Fruit fly (Drosophila melanogaster) whole organism, embryonic: ENCODE results near the gene CG3690.
A peak's percentile ranks its signal among the peaks of the same experiment; 100 is the strongest.

ENCODE experiments used
- Antp ChIP-seq: fragments of 200-800 bp; sonication (Bioruptor generic); optimal IDR thresholded peaks from 3 replicates; lab custom pipeline; 2016; ENCODE audit warnings: missing biosample characterization, missing genetic modification characterization
- Asciz ChIP-seq: fragments of 200-800 bp; sonication (Bioruptor generic); optimal IDR thresholded peaks from 2 replicates; lab custom pipeline; 2017; ENCODE audit warnings: missing biosample characterization, mild to moderate bottlenecking, missing genetic modification characterization, missing genetic modification reagents
- Atf6 ChIP-seq: fragments of 200-800 bp; sonication (Bioruptor generic); IDR thresholded peaks from 2 replicates; pipeline ENCODE4 v1.3.6; 2022; ENCODE audit warnings: missing biosample characterization, missing genetic modification characterization
- CG1024 ChIP-seq: fragments of 200-800 bp; sonication (Bioruptor generic); IDR thresholded peaks from 2 replicates; pipeline ENCODE4 v1.3.6; 2022; ENCODE audit warnings: missing biosample characterization, missing genetic modification characterization
- CG12391 ChIP-seq: fragments of 200-800 bp; sonication (Bioruptor generic); optimal IDR thresholded peaks from 3 replicates; lab custom pipeline; 2018; ENCODE audit warnings: missing biosample characterization, mild to moderate bottlenecking, missing genetic modification characterization, moderate library complexity
- CG12769 ChIP-seq: fragments of 200-800 bp; sonication (Bioruptor generic); optimal IDR thresholded peaks from 2 replicates; lab custom pipeline; 2019; ENCODE audit warnings: missing biosample characterization, mild to moderate bottlenecking, missing genetic modification characterization, moderate library complexity
- CG14441 ChIP-seq: fragments of 200-800 bp; sonication (Bioruptor generic); IDR thresholded peaks from 2 replicates; pipeline ENCODE4 v1.3.6; 2022; ENCODE audit warnings: missing biosample characterization, missing genetic modification characterization
- CG1603 ChIP-seq: fragments of 200-800 bp; sonication (Bioruptor generic); optimal IDR thresholded peaks from 2 replicates; lab custom pipeline; 2019; ENCODE audit warnings: missing biosample characterization, mild to moderate bottlenecking, missing genetic modification characterization, moderate library complexity
- CG17361 ChIP-seq: fragments of 200-800 bp; sonication (Bioruptor generic); IDR thresholded peaks from 3 replicates; pipeline ENCODE4 v1.3.6; 2022; ENCODE audit warnings: missing biosample characterization, missing genetic modification characterization
- CG17912 ChIP-seq: fragments of 200-800 bp; sonication (Bioruptor generic); optimal IDR thresholded peaks from 2 replicates; lab custom pipeline; 2018; ENCODE audit warnings: missing biosample characterization, mild to moderate bottlenecking, missing genetic modification characterization
- CG32767 ChIP-seq: fragments of 200-800 bp; sonication (Bioruptor generic); IDR thresholded peaks from 2 replicates; pipeline ENCODE4 v1.3.6; 2022; ENCODE audit warnings: missing biosample characterization, missing genetic modification characterization
- CG3995 ChIP-seq: fragments of 200-800 bp; sonication (Bioruptor generic); optimal IDR thresholded peaks from 3 replicates; lab custom pipeline; 2016; ENCODE audit warnings: missing biosample characterization, missing genetic modification characterization
- CG4854 ChIP-seq: fragments of 200-800 bp; sonication (Bioruptor generic); optimal IDR thresholded peaks from 2 replicates; lab custom pipeline; 2016; ENCODE audit warnings: missing biosample characterization, missing genetic modification characterization, inconsistent platforms
- CG7963 ChIP-seq: fragments of 200-800 bp; sonication (Bioruptor generic); IDR thresholded peaks from 3 replicates; pipeline ENCODE4 v1.3.6; 2022; ENCODE audit warnings: missing biosample characterization, missing genetic modification characterization; ENCODE audit not compliant: partially characterized antibody
- CG9727 ChIP-seq: fragments of 200-800 bp; sonication (Bioruptor generic); optimal IDR thresholded peaks from 3 replicates; lab custom pipeline; 2017; ENCODE audit warnings: missing biosample characterization, mild to moderate bottlenecking, missing genetic modification characterization
- Camta ChIP-seq: fragments of 200-800 bp; sonication (Bioruptor generic); optimal IDR thresholded peaks from 2 replicates; lab custom pipeline; 2016; ENCODE audit warnings: missing biosample characterization, missing genetic modification characterization
- Dfd ChIP-seq, 2 experiments: fragments of >200 bp; optimal IDR thresholded peaks; 2 replicates each; lab custom pipeline; 2017; ENCODE audit warnings: missing biosample characterization in 2 of 2, missing genetic modification characterization in 2 of 2
- Dll ChIP-seq: fragments of 200-800 bp; sonication (Bioruptor generic); IDR thresholded peaks from 4 replicates; pipeline ENCODE4 v1.3.6; 2022; ENCODE audit warnings: missing biosample characterization, missing genetic modification characterization; ENCODE audit not compliant: partially characterized antibody
- Ets65A ChIP-seq: fragments of 200-800 bp; sonication (Bioruptor generic); peaks from one replicate; lab custom pipeline; 2016; ENCODE audit warnings: missing biosample characterization, missing genetic modification characterization
- Ets97D ChIP-seq: fragments of 200-800 bp; sonication (Bioruptor generic); optimal IDR thresholded peaks from 3 replicates; lab custom pipeline; 2016; ENCODE audit warnings: missing biosample characterization, missing genetic modification characterization
- H15 ChIP-seq: fragments of 200-800 bp; sonication (Bioruptor generic); IDR thresholded peaks from 3 replicates; pipeline ENCODE4 v1.3.6; 2022; ENCODE audit warnings: missing biosample characterization, missing genetic modification characterization
- Hr3 ChIP-seq: fragments of 200-800 bp; sonication (Bioruptor generic); optimal IDR thresholded peaks from 3 replicates; lab custom pipeline; 2016; ENCODE audit warnings: missing biosample characterization, missing genetic modification characterization
- Hsf ChIP-seq: fragments of 200-800 bp; sonication (Bioruptor generic); optimal IDR thresholded peaks from 3 replicates; lab custom pipeline; 2016; ENCODE audit warnings: missing biosample characterization, missing genetic modification characterization
- NFAT ChIP-seq: fragments of 200-800 bp; sonication (Bioruptor generic); IDR thresholded peaks from 2 replicates; pipeline ENCODE4 v1.3.6; 2022; ENCODE audit warnings: missing biosample characterization, missing genetic modification characterization
- Ptx1 ChIP-seq: fragments of 200-800 bp; sonication (Bioruptor generic); IDR thresholded peaks from 2 replicates; pipeline ENCODE4 v1.3.6; 2022; ENCODE audit warnings: missing biosample characterization, missing genetic modification characterization
- Six4 ChIP-seq: fragments of 200-800 bp; sonication (Bioruptor generic); optimal IDR thresholded peaks from 2 replicates; lab custom pipeline; 2016; ENCODE audit warnings: missing biosample characterization, missing genetic modification characterization
- TFAM ChIP-seq: fragments of 200-800 bp; sonication (Bioruptor generic); optimal IDR thresholded peaks from 2 replicates; lab custom pipeline; 2017; ENCODE audit warnings: missing biosample characterization, missing genetic modification characterization, inconsistent platforms
- Trl ChIP-seq, 3 experiments: fragments of >200 bp in 2 of 3; fragments of 200-800 bp in 1 of 3; sonication (Bioruptor generic) in 1 of 3; optimal IDR thresholded peaks; 2 replicates in 1 of 3; 3 replicates in 2 of 3; lab custom pipeline; 2016 to 2017; ENCODE audit warnings: missing biosample characterization in 1 of 3, missing genetic modification characterization in 1 of 3
- bowl ChIP-seq: fragments of 200-800 bp; sonication (Bioruptor generic); IDR thresholded peaks from 2 replicates; pipeline ENCODE4 v1.3.6; 2022; ENCODE audit warnings: missing biosample characterization, missing genetic modification characterization
- dan ChIP-seq: fragments of 200-800 bp; sonication (Bioruptor generic); IDR thresholded peaks from 2 replicates; pipeline ENCODE4 v1.3.6; 2022; ENCODE audit warnings: missing biosample characterization, missing genetic modification characterization
- dati ChIP-seq: fragments of 200-800 bp; sonication (Bioruptor generic); IDR thresholded peaks from 2 replicates; pipeline ENCODE4 v1.3.6; 2022; ENCODE audit warnings: missing biosample characterization, missing genetic modification characterization
- dysf ChIP-seq: fragments of 200-800 bp; sonication (Bioruptor generic); IDR thresholded peaks from 3 replicates; pipeline ENCODE4 v1.3.6; 2022; ENCODE audit warnings: missing biosample characterization, missing genetic modification characterization
- esg ChIP-seq: fragments of 200-800 bp; sonication (Bioruptor generic); conservative IDR thresholded peaks from 2 replicates; pipeline ENCODE4 v1.3.6; 2022; ENCODE audit warnings: missing biosample characterization, missing genetic modification characterization
- exex ChIP-seq: fragments of 200-800 bp; sonication (Bioruptor generic); optimal IDR thresholded peaks from 4 replicates; lab custom pipeline; 2018; ENCODE audit warnings: missing biosample characterization, mild to moderate bottlenecking, missing genetic modification characterization, moderate library complexity
- eyg ChIP-seq: fragments of 200-800 bp; sonication (Bioruptor generic); optimal IDR thresholded peaks from 3 replicates; lab custom pipeline; 2016; ENCODE audit warnings: missing biosample characterization, missing genetic modification characterization
- fd64A ChIP-seq: fragments of 200-800 bp; sonication (Bioruptor generic); optimal IDR thresholded peaks from 3 replicates; lab custom pipeline; 2018; ENCODE audit warnings: missing biosample characterization, mild to moderate bottlenecking, missing genetic modification characterization
- fru ChIP-seq: fragments of >200 bp; optimal IDR thresholded peaks from 2 replicates; lab custom pipeline; 2017
- inv ChIP-seq: fragments of 200-800 bp; sonication (Bioruptor generic); IDR thresholded peaks from 2 replicates; pipeline ENCODE4 v1.3.6; 2022; ENCODE audit warnings: missing biosample characterization, missing genetic modification characterization; ENCODE audit not compliant: partially characterized antibody
- kay ChIP-seq: fragments of 200-800 bp; sonication (Bioruptor generic); optimal IDR thresholded peaks from 2 replicates; lab custom pipeline; 2016; ENCODE audit warnings: missing biosample characterization, missing genetic modification characterization
- lilli ChIP-seq: fragments of 200-800 bp; sonication (Bioruptor generic); optimal IDR thresholded peaks from 3 replicates; lab custom pipeline; 2016; ENCODE audit warnings: missing biosample characterization, missing genetic modification characterization
- pho ChIP-seq: fragments of 200-800 bp; sonication (Bioruptor generic); optimal IDR thresholded peaks from 2 replicates; lab custom pipeline; 2016; ENCODE audit warnings: missing biosample characterization, missing genetic modification characterization
- salm ChIP-seq: fragments of 200-800 bp; sonication (Bioruptor generic); optimal IDR thresholded peaks from 2 replicates; lab custom pipeline; 2018; ENCODE audit warnings: missing biosample characterization, mild to moderate bottlenecking, missing genetic modification characterization
- sc ChIP-seq, 3 experiments: fragments of >200 bp in 2 of 3; fragments of 200-800 bp in 1 of 3; sonication (Bioruptor generic) in 1 of 3; optimal IDR thresholded peaks; 2 replicates in 2 of 3; 3 replicates in 1 of 3; lab custom pipeline; 2017; ENCODE audit warnings: mild to moderate bottlenecking in 1 of 3, missing biosample characterization in 1 of 3, missing genetic modification characterization in 1 of 3, missing genetic modification reagents in 1 of 3
- shn ChIP-seq: fragments of 200-800 bp; sonication (Bioruptor generic); optimal IDR thresholded peaks from 3 replicates; lab custom pipeline; 2016; ENCODE audit warnings: missing biosample characterization, missing genetic modification characterization
- sna ChIP-seq: fragments of 200-800 bp; sonication (Bioruptor generic); IDR thresholded peaks from 2 replicates; pipeline ENCODE4 v1.3.6; 2022; ENCODE audit warnings: missing biosample characterization, missing genetic modification characterization; ENCODE audit not compliant: partially characterized antibody
- so ChIP-seq: fragments of 200-800 bp; sonication (Bioruptor generic); IDR thresholded peaks from 3 replicates; pipeline ENCODE4 v1.3.6; 2022; ENCODE audit warnings: missing biosample characterization, missing genetic modification characterization
- tll ChIP-seq, 2 experiments: fragments of 200-800 bp in 1 of 2; fragments of >200 bp in 1 of 2; sonication (Bioruptor generic) in 1 of 2; optimal IDR thresholded peaks; 2 replicates each; lab custom pipeline; 2017 to 2019; ENCODE audit warnings: missing biosample characterization in 2 of 2, missing genetic modification characterization in 2 of 2, mild to moderate bottlenecking in 1 of 2, moderate library complexity in 1 of 2
- trh ChIP-seq: fragments of 200-800 bp; sonication (Bioruptor generic); optimal IDR thresholded peaks from 2 replicates; lab custom pipeline; 2016; ENCODE audit warnings: missing biosample characterization, missing genetic modification characterization
- zfh1 ChIP-seq: fragments of 200-800 bp; sonication (Bioruptor generic); IDR thresholded peaks from 3 replicates; pipeline ENCODE4 v1.3.6; 2022; ENCODE audit warnings: missing biosample characterization, missing genetic modification characterization

The CG3690 gene

DNA sequence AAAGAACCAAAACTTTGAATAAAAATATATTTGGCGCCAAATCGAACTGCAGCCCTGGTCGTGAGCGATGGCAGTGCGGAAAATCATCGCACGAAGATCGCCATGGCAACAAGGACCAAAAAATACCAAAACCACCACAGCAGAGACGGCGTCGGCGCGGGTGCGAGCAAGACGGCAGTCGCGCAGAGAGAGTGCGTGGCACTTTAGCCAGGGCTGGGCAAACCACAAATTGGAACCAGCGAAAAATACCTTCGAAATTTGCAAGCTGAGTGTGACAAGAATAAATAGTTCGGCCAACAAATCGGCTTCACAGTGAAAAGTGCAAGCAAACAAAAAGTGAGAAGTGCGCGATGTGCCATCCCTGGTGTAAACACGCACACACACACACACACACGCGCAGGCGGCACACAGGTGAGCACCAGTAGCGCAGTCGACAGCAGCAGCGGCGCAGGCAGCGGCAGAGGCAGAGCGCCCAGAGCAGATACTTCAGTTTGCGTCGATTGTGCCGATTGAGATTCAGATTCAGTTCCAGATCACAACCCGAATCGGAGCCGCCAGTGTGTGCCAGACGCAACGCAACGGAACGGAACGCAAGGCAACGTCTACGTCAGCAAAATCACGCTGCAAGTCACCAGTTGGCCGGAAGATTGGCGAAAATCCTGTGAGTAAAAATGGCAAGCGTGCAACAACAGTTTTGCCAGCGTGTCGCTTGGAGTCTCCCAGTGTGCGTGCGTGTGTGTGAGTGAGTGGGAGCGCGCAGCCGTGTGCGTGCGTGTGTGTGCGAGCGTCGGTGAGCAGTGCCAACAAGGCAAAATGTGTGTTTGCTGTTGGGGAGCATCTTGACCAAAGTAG lies 16.4 kb downstream of the CG3690 start, which contains the start of gene TRAM (continued):
- TF ChIP-seq esg (GFP tag; lab: Robert Waterston, UW) = peak; percentile 99
- TF ChIP-seq eyg (GFP tag; lab: Kevin White, UChicago) = peak; percentile 96
- peak; percentile 98 for TF ChIP-seq CG12391 (tag; lab: Kevin White, UChicago)
- TF ChIP-seq Asciz = peak; percentile 94
- peak; percentile 67; the same call in 1 of the 3 replicates for TF ChIP-seq CG7963 (GFP tag; lab: Robert Waterston, UW)
- TF ChIP-seq dan (GFP tag; lab: Robert Waterston, UW) = peak; percentile 96
- TF ChIP-seq so (GFP tag; lab: Robert Waterston, UW) = peak; percentile 99
- peak; percentile 96 for TF ChIP-seq fd64A
- TF ChIP-seq fru = no peak
- TF ChIP-seq Camta = peak; percentile 97
- TF ChIP-seq sna (GFP tag; lab: Robert Waterston, UW) = peak; percentile 70; the same call in 1 of the 2 replicates
- TF ChIP-seq tll (GFP tag; optimal IDR thresholded peaks at IDR 0.05; lab: Kevin White, UChicago) = peak; percentile 40 to 72
- peak; percentile 98 for TF ChIP-seq Six4 (GFP tag; lab: Kevin White, UChicago)
- peak; percentile 99 for TF ChIP-seq zfh1 (GFP tag; lab: Robert Waterston, UW)
- TF ChIP-seq Atf6 (GFP tag; lab: Robert Waterston, UW) = peak; percentile 99
- peak; percentile 97 for TF ChIP-seq CG1603 (tag; lab: Kevin White, UChicago)
- peak; percentile 97 for TF ChIP-seq Hr3 (GFP tag; lab: Kevin White, UChicago)
- TF ChIP-seq CG3995 (GFP tag; lab: Kevin White, UChicago) = peak; percentile 89
- peak; percentile 84 for TF ChIP-seq exex (tag; lab: Kevin White, UChicago)
- peak; percentile 99 for TF ChIP-seq CG12769 (tag; lab: Kevin White, UChicago)
- TF ChIP-seq sc (optimal IDR thresholded peaks at IDR 0.05; lab: Kevin White, UChicago) = no peak
- TF ChIP-seq sc (GFP tag; optimal IDR thresholded peaks at IDR 0.05; lab: Kevin White, UChicago) = peak; percentile 97
- TF ChIP-seq CG14441 = peak; percentile 99
- peak; percentile 99 for TF ChIP-seq dysf (GFP tag; lab: Robert Waterston, UW)
- peak; percentile 94 for TF ChIP-seq CG4854 (GFP tag; lab: Kevin White, UChicago)
- TF ChIP-seq TFAM = peak; percentile 88
- TF ChIP-seq Ptx1 (GFP tag; lab: Robert Waterston, UW) = peak; percentile 99
- peak; percentile 98 for TF ChIP-seq shn
- peak; percentile 99 for TF ChIP-seq lilli (GFP tag; lab: Kevin White, UChicago)
- TF ChIP-seq Ets97D (GFP tag; lab: Kevin White, UChicago) = peak; percentile 89
- TF ChIP-seq H15 (GFP tag; lab: Robert Waterston, UW) = peak; percentile 99
- TF ChIP-seq CG32767 (GFP tag; lab: Robert Waterston, UW) = peak; percentile 99
- peak; percentile 82 for TF ChIP-seq Dll (GFP tag; lab: Robert Waterston, UW)
- peak; percentile 99 for TF ChIP-seq CG9727 (GFP tag; lab: Kevin White, UChicago)
- TF ChIP-seq CG17361 (GFP tag; lab: Robert Waterston, UW) = peak; percentile 97
- peak; percentile 100 for TF ChIP-seq Ets65A (GFP tag; lab: Kevin White, UChicago)
- TF ChIP-seq Antp (GFP tag; lab: Kevin White, UChicago) = peak; percentile 99
- TF ChIP-seq kay (GFP tag; lab: Kevin White, UChicago) = peak; percentile 95
- TF ChIP-seq inv = peak; percentile 74
- peak; percentile 98 for TF ChIP-seq dati
- peak; percentile 93 for TF ChIP-seq salm (tag; lab: Kevin White, UChicago)
- TF ChIP-seq Trl (optimal IDR thresholded peaks at IDR 0.05; lab: Kevin White, UChicago) = peak; percentile 37 to 84
- peak; percentile 98 for TF ChIP-seq Trl (GFP tag; optimal IDR thresholded peaks at IDR 0.05; lab: Kevin White, UChicago)
- TF ChIP-seq CG17912 (GFP tag; lab: Kevin White, UChicago) = peak; percentile 94
- TF ChIP-seq Hsf (GFP tag; lab: Kevin White, UChicago) = peak; percentile 98
- TF ChIP-seq CG1024 (GFP tag; lab: Robert Waterston, UW) = peak; percentile 96
- TF ChIP-seq trh (GFP tag; lab: Kevin White, UChicago) = peak; percentile 94
- peak; percentile 97 for TF ChIP-seq bowl (GFP tag; lab: Robert Waterston, UW)
- TF ChIP-seq pho (GFP tag; lab: Kevin White, UChicago) = peak; percentile 98
- no peak for TF ChIP-seq Dfd (GFP tag; optimal IDR thresholded peaks at IDR 0.05; lab: Kevin White, UChicago)
- TF ChIP-seq NFAT (GFP tag; lab: Robert Waterston, UW) = peak; percentile 98
